Fruit fly (Drosophila melanogaster) whole organism: ENCODE data around the gene Gr28b.

Experiments
- CG8478 ChIP-seq: fragments of >200 bp; optimal IDR thresholded peaks from 2 replicates; lab custom pipeline; 2018; ENCODE audit warnings: inconsistent platforms
- Dll ChIP-seq: fragments of >200 bp; optimal IDR thresholded peaks from 2 replicates; lab custom pipeline; 2017
- EcR ChIP-seq, 2 experiments: fragments of >200 bp; optimal IDR thresholded peaks; 2 replicates each; lab custom pipeline; 2017; ENCODE audit warnings: missing biosample characterization in 2 of 2, missing genetic modification characterization in 2 of 2, missing genetic modification reagents in 2 of 2
- pan ChIP-seq: fragments of >200 bp; optimal IDR thresholded peaks from 2 replicates; lab custom pipeline; 2017
- psq ChIP-seq: fragments of >200 bp; optimal IDR thresholded peaks from 2 replicates; lab custom pipeline; 2017
- usp ChIP-seq: fragments of >200 bp; optimal IDR thresholded peaks from 2 replicates; lab custom pipeline; 2017; ENCODE audit warnings: missing biosample characterization, missing genetic modification characterization, mixed read lengths

The Gr28b gene

dm6 chr2L:7494341-7495293, 32.6 kb upstream of the Gr28b start:
- TF ChIP-seq usp (GFP tag; lab: Kevin White, UChicago) (no peak), Dll (no peak), EcR (GFP tag; optimal IDR thresholded peaks at IDR 0.05; lab: Kevin White, UChicago) (no peak), CG8478 (lab: Kevin White, UChicago) (no peak), pan (lab: Kevin White, UChicago) (no peak), psq (lab: Kevin White, UChicago) (no peak)

DNA sequence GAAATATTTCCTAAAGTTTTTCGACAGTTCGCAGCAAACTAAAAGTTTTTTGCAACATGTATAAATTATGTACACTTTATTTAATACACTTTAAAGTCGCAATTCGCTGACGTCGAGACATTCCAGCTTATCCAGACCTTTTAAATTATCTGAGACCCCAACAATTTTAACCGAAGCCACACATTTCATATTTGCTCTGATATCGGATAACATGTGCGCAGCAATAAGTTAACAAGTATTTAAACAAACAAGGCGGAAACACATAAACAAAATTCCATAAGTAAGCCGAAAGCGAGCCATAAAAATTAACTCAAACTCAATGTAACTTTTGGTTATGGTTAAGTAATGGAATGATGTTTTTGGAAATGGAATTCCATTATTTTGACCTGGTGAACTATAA, 31.4 kb upstream of the Gr28b start:
- TF ChIP-seq Dll (no peak), psq (lab: Kevin White, UChicago) (no peak), EcR (GFP tag; optimal IDR thresholded peaks at IDR 0.05; lab: Kevin White, UChicago) (no peak)

DNA sequence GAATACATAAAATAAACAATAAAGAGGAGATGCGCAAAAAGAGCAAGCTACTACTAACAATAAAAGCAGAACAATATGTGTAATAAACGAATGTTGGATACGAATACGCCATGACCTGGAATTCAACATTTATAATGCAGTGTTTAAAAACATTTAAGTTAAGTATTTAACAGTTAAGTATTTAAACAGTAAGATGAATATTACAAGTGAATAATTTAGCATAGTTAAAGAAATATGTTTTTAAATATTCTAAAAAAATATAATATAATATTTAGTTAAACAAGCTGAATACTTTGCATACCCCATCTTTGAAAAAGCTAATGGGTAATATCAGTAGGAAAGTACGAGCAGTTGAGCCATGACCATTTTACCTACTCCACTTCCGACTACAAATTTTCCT, 30.5 kb upstream of the Gr28b start:
- TF ChIP-seq EcR (GFP tag; optimal IDR thresholded peaks at IDR 0.05; lab: Kevin White, UChicago) (no peak), Dll (no peak), psq (lab: Kevin White, UChicago) (no peak), usp (GFP tag; lab: Kevin White, UChicago) (no peak), pan (lab: Kevin White, UChicago) (no peak), CG8478 (lab: Kevin White, UChicago) (no peak)

dm6 chr2L:7491902-7492301, 29.9 kb upstream of the Gr28b start:
- no peak for TF ChIP-seq CG8478 (lab: Kevin White, UChicago)
- no peak for TF ChIP-seq Dll
- TF ChIP-seq usp (GFP tag; lab: Kevin White, UChicago): no peak
- TF ChIP-seq psq (lab: Kevin White, UChicago): no peak
- no peak for TF ChIP-seq pan (lab: Kevin White, UChicago)
- TF ChIP-seq EcR (GFP tag; optimal IDR thresholded peaks at IDR 0.05; lab: Kevin White, UChicago): no peak

dm6 chr2L:7486222-7486621, 24.2 kb upstream of the Gr28b start:
- TF ChIP-seq Dll (no peak), CG8478 (lab: Kevin White, UChicago) (no peak), psq (lab: Kevin White, UChicago) (no peak), usp (GFP tag; lab: Kevin White, UChicago) (no peak), EcR (GFP tag; optimal IDR thresholded peaks at IDR 0.05; lab: Kevin White, UChicago) (no peak), pan (lab: Kevin White, UChicago) (no peak)

dm6 chr2L:7474404-7474803, 12.4 kb upstream of the Gr28b start, which contains the start of gene CG6441:
Gene CG6441, plus strand, starts transcription at chr2L:7474704.
- TF ChIP-seq pan (lab: Kevin White, UChicago): no peak
- no peak for TF ChIP-seq EcR (GFP tag; optimal IDR thresholded peaks at IDR 0.05; lab: Kevin White, UChicago)
- TF ChIP-seq psq (lab: Kevin White, UChicago): no peak
- no peak for TF ChIP-seq Dll
- TF ChIP-seq usp (GFP tag; lab: Kevin White, UChicago): no peak
- TF ChIP-seq CG8478 (lab: Kevin White, UChicago): no peak

DNA sequence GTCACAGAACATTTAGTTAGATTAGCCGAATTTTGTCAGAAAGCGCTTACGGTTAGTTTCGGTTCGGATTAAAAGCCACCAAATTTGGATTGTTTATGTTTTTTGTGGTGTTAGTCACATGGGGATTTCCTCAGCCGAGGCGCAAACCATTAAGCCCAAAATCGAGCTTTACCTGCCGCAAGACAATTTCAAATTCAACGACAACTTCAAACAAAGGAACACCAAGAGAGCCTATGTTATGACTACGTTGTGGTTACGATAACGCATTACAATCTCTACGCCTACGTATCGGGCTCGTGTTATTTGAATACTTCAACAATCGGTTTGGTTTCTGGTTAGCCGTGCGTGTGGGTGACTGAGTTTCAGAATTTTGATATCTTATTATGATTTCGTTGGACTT, 11.2 kb upstream of the Gr28b start:
- TF ChIP-seq Dll (no peak), CG8478 (lab: Kevin White, UChicago) (no peak), psq (lab: Kevin White, UChicago) (no peak), EcR (GFP tag; optimal IDR thresholded peaks at IDR 0.05; lab: Kevin White, UChicago) (no peak), usp (GFP tag; lab: Kevin White, UChicago) (no peak), pan (lab: Kevin White, UChicago) (no peak)

DNA sequence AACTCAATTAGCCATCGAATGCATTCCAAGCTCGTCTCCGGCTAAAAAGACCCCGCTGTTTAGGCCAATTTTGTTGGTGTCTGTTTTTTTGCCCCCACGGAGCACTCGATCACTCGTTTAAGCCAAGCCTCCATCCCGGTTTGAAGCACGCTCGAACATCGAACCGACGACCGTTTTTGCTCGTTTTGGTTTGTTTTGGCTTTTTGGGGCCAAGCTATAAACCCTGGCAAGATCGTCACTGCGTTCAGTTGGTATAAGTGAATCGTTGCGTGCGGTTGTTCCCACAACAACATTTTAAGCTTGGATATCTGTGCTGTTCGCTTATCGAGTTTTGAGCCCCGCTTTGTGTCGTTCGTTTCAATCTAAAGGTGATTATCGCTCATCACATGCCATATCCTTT, 4.3 kb upstream of the Gr28b start, which contains the start of gene CG6055:
CG6055 (plus strand) TSS at position 240 of the 400 bp plus-strand sequence.
- TF ChIP-seq Dll (no peak), pan (lab: Kevin White, UChicago) (no peak), psq (lab: Kevin White, UChicago) (no peak), EcR (GFP tag; optimal IDR thresholded peaks at IDR 0.05; lab: Kevin White, UChicago) (peak in 1 of 2 experiments; percentile 6)

DNA sequence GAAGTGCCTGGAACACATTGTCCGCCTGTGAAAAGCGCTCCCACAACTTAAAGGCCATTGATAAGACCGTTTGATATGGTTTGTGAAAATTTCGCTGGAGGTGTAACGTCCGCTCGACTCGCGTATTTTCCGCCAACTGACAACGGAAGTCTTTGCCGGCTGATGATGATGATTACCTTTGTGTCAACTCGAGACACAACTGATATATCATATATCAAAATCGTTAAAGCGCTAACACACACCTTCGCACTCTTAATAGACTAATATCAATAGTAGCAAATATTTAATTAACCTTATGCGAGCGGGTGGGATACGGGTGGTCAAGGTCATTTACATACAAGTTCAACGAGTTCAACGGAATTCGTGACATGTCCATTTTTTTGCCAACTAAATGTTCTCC, 7.9 kb downstream of the Gr28b start, which contains the start of gene Gr28a:
Gr28a (minus strand) TSS at position 101 of the 400 bp plus-strand sequence.
- TF ChIP-seq Dll: no peak
- TF ChIP-seq EcR (GFP tag; optimal IDR thresholded peaks at IDR 0.05; lab: Kevin White, UChicago): no peak
- TF ChIP-seq psq (lab: Kevin White, UChicago): no peak
- TF ChIP-seq CG8478 (lab: Kevin White, UChicago): no peak
- no peak for TF ChIP-seq usp (GFP tag; lab: Kevin White, UChicago)
- no peak for TF ChIP-seq pan (lab: Kevin White, UChicago)

DNA sequence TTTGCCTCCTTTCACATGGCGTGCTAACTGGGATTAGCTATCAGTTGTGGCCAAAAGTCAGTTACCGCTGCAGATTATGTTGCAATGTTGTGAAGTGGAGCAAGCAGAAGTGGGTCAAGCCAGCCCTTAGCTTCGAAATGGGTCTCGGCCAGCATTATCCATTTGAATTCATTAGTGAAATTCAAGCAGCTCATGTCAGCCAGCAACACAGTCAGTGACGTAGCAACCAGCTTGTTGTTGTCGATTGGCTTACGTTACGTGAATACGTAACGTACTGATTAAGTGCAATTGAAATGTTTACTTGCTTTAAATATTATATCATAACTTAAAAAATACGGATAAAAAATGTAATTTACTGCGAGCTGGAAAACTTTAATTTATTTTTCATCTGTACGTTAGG, 10.0 kb downstream of the Gr28b start:
- TF ChIP-seq Dll: no peak
- TF ChIP-seq psq (lab: Kevin White, UChicago): no peak

DNA sequence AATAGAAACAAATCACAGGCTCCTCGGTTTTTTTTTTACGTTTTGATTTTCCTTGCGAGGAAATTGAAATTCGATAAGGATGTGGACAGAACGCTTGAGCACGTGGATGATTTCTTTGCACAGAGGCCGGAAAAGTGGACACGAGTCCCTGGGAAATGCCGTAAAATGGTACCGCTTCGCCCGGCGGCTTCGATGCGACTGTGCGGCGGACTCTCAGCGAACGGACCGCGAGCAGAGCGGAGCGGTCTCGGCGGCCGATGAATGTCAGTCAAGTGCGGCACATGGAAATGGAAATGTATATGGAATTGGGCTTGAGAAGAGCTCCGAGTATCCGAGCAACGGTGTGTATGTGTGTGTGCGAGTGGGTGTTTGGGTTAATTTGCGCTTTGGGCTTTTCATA, 11.1 kb downstream of the Gr28b start, which contains the start of gene santa-maria:
santa-maria (minus strand) TSS at position 279 of the 400 bp plus-strand sequence.
- TF ChIP-seq psq (lab: Kevin White, UChicago): no peak

- TF ChIP-seq pan (lab: Kevin White, UChicago): no peak
- no peak for TF ChIP-seq psq (lab: Kevin White, UChicago)
- no peak for TF ChIP-seq Dll
- no peak for TF ChIP-seq EcR (GFP tag; optimal IDR thresholded peaks at IDR 0.05; lab: Kevin White, UChicago)
- TF ChIP-seq CG8478 (lab: Kevin White, UChicago): no peak
- TF ChIP-seq usp (GFP tag; lab: Kevin White, UChicago): no peak
Observed at dm6 chr2L:7448371-7448770, 13.7 kb downstream of the Gr28b start.
